Worm (Caenorhabditis elegans) whole organism, midembryonic: ENCODE measurements around the gene ZK632.11.

Experiments
- cog-1 ChIP-seq: sonication (generic microtip); optimal IDR thresholded peaks from 2 replicates; lab custom pipeline; 2016; ENCODE audit warnings: missing genetic modification characterization, missing compliant biosample characterization
- flt-1 ChIP-seq: fragments of 200-800 bp; sonication (Bioruptor generic); IDR thresholded peaks from 2 replicates; pipeline ENCODE4 v1.3.6; 2022; ENCODE audit warnings: missing genetic modification characterization, missing compliant biosample characterization
- klf-2 ChIP-seq: fragments of 200-800 bp; sonication (Bioruptor generic); conservative IDR thresholded peaks from 2 replicates; pipeline ENCODE4 v1.3.6; 2022; ENCODE audit warnings: missing genetic modification reagents, missing genetic modification characterization, missing compliant biosample characterization
- med-1 ChIP-seq: sonication (generic microtip); optimal IDR thresholded peaks from 2 replicates; lab custom pipeline; 2017; ENCODE audit warnings: missing genetic modification characterization, mild to moderate bottlenecking, missing compliant biosample characterization, antibody characterized with exemption, missing genetic modification reagents; ENCODE audit not compliant: insufficient read depth
- ref-1 ChIP-seq: fragments of 200-800 bp; sonication (Bioruptor generic); conservative IDR thresholded peaks from 2 replicates; pipeline ENCODE4 v1.3.6; 2022; ENCODE audit warnings: missing genetic modification reagents, missing genetic modification characterization, missing compliant biosample characterization
- tab-1 ChIP-seq: fragments of 200-800 bp; sonication (Bioruptor generic); IDR thresholded peaks from 2 replicates; pipeline ENCODE4 v1.3.6; 2022; ENCODE audit warnings: missing genetic modification characterization, missing compliant biosample characterization
- ztf-29 ChIP-seq: fragments of 200-800 bp; sonication (Bioruptor generic); IDR thresholded peaks from 2 replicates; pipeline ENCODE4 v1.3.6; 2022; ENCODE audit warnings: missing genetic modification reagents, missing genetic modification characterization, missing compliant biosample characterization

ce11 chrIII:9871032-9871431 lies 43.3 kb downstream of the ZK632.11 start, which contains the start of gene ZK757.1:
- no peak for TF ChIP-seq tab-1 (GFP tag; lab: Robert Waterston, UW)
- TF ChIP-seq cog-1 (tag; lab: Kevin White, UChicago), result no peak
- no peak for TF ChIP-seq klf-2
- TF ChIP-seq flt-1 (GFP tag; lab: Robert Waterston, UW), result no peak
- no peak for TF ChIP-seq med-1 (GFP tag; lab: Kevin White, UChicago)
- TF ChIP-seq ztf-29 (GFP tag; lab: Robert Waterston, UW), result no peak
- no peak for TF ChIP-seq ref-1 (GFP tag; lab: Robert Waterston, UW)
